Fruit fly (Drosophila melanogaster) whole organism: ENCODE results near the gene CG4956.

Experiments used
- CG8478 ChIP-seq: fragments of >200 bp; optimal IDR thresholded peaks from 2 replicates; lab custom pipeline; 2018; ENCODE audit warnings: inconsistent platforms
- Dll ChIP-seq: fragments of >200 bp; optimal IDR thresholded peaks from 2 replicates; lab custom pipeline; 2017
- EcR ChIP-seq, 2 experiments: fragments of >200 bp; optimal IDR thresholded peaks; 2 replicates each; lab custom pipeline; 2017; ENCODE audit warnings: missing biosample characterization in 2 of 2, missing genetic modification characterization in 2 of 2, missing genetic modification reagents in 2 of 2
- pan ChIP-seq: fragments of >200 bp; optimal IDR thresholded peaks from 2 replicates; lab custom pipeline; 2017
- psq ChIP-seq: fragments of >200 bp; optimal IDR thresholded peaks from 2 replicates; lab custom pipeline; 2017
- usp ChIP-seq: fragments of >200 bp; optimal IDR thresholded peaks from 2 replicates; lab custom pipeline; 2017; ENCODE audit warnings: missing biosample characterization, missing genetic modification characterization, mixed read lengths

Gene CG4956

dm6 chr3R:25778205-25778604, at the start of gene CG4956:
CG4956 (minus strand) TSS chr3R:25778305.
- TF ChIP-seq pan (lab: Kevin White, UChicago) (no peak), CG8478 (lab: Kevin White, UChicago) (no peak), usp (no peak), psq (lab: Kevin White, UChicago) (no peak), EcR (GFP tag; optimal IDR thresholded peaks at IDR 0.05; lab: Kevin White, UChicago) (no peak), Dll (no peak)

dm6 chr3R:25815179-25815578, 37.1 kb upstream of the CG4956 start, which contains the start of gene CG14354:
CG14354 (plus strand) TSS chr3R:25815479.
- TF ChIP-seq psq (lab: Kevin White, UChicago) (no peak), pan (lab: Kevin White, UChicago) (no peak), CG8478 (lab: Kevin White, UChicago) (no peak), Dll (no peak)

dm6 chr3R:25811611-25812010, 33.5 kb upstream of the CG4956 start, which contains the start of the genes Acam and CG17770:
Acam (plus strand) TSS chr3R:25811911.
CG17770 (plus strand) TSS chr3R:25811911.
- no peak for TF ChIP-seq EcR (GFP tag; optimal IDR thresholded peaks at IDR 0.05; lab: Kevin White, UChicago)
- TF ChIP-seq psq (lab: Kevin White, UChicago): no peak
- TF ChIP-seq CG8478 (lab: Kevin White, UChicago): no peak

- TF ChIP-seq usp (no peak), CG8478 (lab: Kevin White, UChicago) (no peak), pan (lab: Kevin White, UChicago) (no peak), EcR (GFP tag; optimal IDR thresholded peaks at IDR 0.05; lab: Kevin White, UChicago) (no peak), psq (lab: Kevin White, UChicago) (no peak), Dll (no peak)
These were observed 32.7 kb upstream of the CG4956 start, which contains the start of gene CG5024 for dm6 chr3R:25810796-25811195. CG5024 (plus strand) TSS chr3R:25811096.

- TF ChIP-seq EcR (GFP tag; optimal IDR thresholded peaks at IDR 0.05; lab: Kevin White, UChicago): no peak
- TF ChIP-seq Dll: no peak
- no peak for TF ChIP-seq pan (lab: Kevin White, UChicago)
- TF ChIP-seq CG8478 (lab: Kevin White, UChicago): no peak
- no peak for TF ChIP-seq psq (lab: Kevin White, UChicago)
- no peak for TF ChIP-seq usp
These were observed 28.0 kb upstream of the CG4956 start, which contains the start of gene BG642167 for dm6 chr3R:25806145-25806544. BG642167 (plus strand) TSS chr3R:25806445.

- TF ChIP-seq Dll (no peak), psq (lab: Kevin White, UChicago) (no peak), EcR (GFP tag; optimal IDR thresholded peaks at IDR 0.05; lab: Kevin White, UChicago) (no peak), pan (lab: Kevin White, UChicago) (no peak), usp (no peak), CG8478 (lab: Kevin White, UChicago) (no peak)
These were observed 13.7 kb upstream of the CG4956 start for dm6 chr3R:25791807-25792206.

- no peak for TF ChIP-seq Dll
- no peak for TF ChIP-seq EcR (GFP tag; optimal IDR thresholded peaks at IDR 0.05; lab: Kevin White, UChicago)
- no peak for TF ChIP-seq psq (lab: Kevin White, UChicago)
- TF ChIP-seq pan (lab: Kevin White, UChicago): no peak
- TF ChIP-seq usp: no peak
- TF ChIP-seq CG8478 (lab: Kevin White, UChicago): no peak
These were observed 12.3 kb upstream of the CG4956 start, which contains the start of gene CG31093 for dm6 chr3R:25790371-25790770. CG31093 (minus strand) TSS chr3R:25790471.

- TF ChIP-seq CG8478 (lab: Kevin White, UChicago) (no peak), psq (lab: Kevin White, UChicago) (no peak), Dll (no peak), EcR (GFP tag; optimal IDR thresholded peaks at IDR 0.05; lab: Kevin White, UChicago) (no peak)
These were observed 11.2 kb upstream of the CG4956 start, which contains the start of gene CG31380 for dm6 chr3R:25789355-25789754. CG31380 (minus strand) TSS chr3R:25789455.

dm6 chr3R:25787198-25787597, 9.1 kb upstream of the CG4956 start, which contains the start of gene CG4960:
CG4960 (minus strand) TSS chr3R:25787298.
- TF ChIP-seq psq (lab: Kevin White, UChicago): no peak
- TF ChIP-seq usp: no peak
- TF ChIP-seq CG8478 (lab: Kevin White, UChicago): no peak
- TF ChIP-seq pan (lab: Kevin White, UChicago): no peak
- TF ChIP-seq EcR (GFP tag; optimal IDR thresholded peaks at IDR 0.05; lab: Kevin White, UChicago): no peak
- no peak for TF ChIP-seq Dll

dm6 chr3R:25782855-25783424, 4.8 kb upstream of the CG4956 start:
- TF ChIP-seq EcR (GFP tag; optimal IDR thresholded peaks at IDR 0.05; lab: Kevin White, UChicago) (no peak), usp (no peak), Dll (no peak), psq (lab: Kevin White, UChicago) (no peak), CG8478 (lab: Kevin White, UChicago) (no peak), pan (lab: Kevin White, UChicago) (no peak)

- TF ChIP-seq Dll (no peak), psq (lab: Kevin White, UChicago) (no peak), EcR (GFP tag; optimal IDR thresholded peaks at IDR 0.05; lab: Kevin White, UChicago) (no peak), pan (lab: Kevin White, UChicago) (no peak), CG8478 (lab: Kevin White, UChicago) (no peak), usp (no peak)
These were observed 1.0 kb downstream of the CG4956 start, which contains the start of gene CG17195 for dm6 chr3R:25777098-25777497. CG17195 (minus strand) TSS chr3R:25777198.

dm6 chr3R:25776137-25776536, 2.0 kb downstream of the CG4956 start, which contains the start of gene CG17196:
CG17196 (minus strand) TSS chr3R:25776237.
- TF ChIP-seq CG8478 (lab: Kevin White, UChicago): no peak
- TF ChIP-seq usp: no peak
- no peak for TF ChIP-seq EcR (GFP tag; optimal IDR thresholded peaks at IDR 0.05; lab: Kevin White, UChicago)
- TF ChIP-seq psq (lab: Kevin White, UChicago): no peak
- TF ChIP-seq pan (lab: Kevin White, UChicago): no peak
- no peak for TF ChIP-seq Dll
